Fruit fly (Drosophila melanogaster) whole organism, embryonic: Measurements from ENCODE around the gene Agpat1.

Experiments
- CG14667 ChIP-seq: fragments of 200-800 bp; sonication (Bioruptor generic); IDR thresholded peaks from 2 replicates; pipeline ENCODE4 v1.3.6; 2022; ENCODE audit warnings: missing biosample characterization, missing genetic modification characterization
- CG17359 ChIP-seq: fragments of 200-800 bp; sonication (Bioruptor generic); optimal IDR thresholded peaks from 3 replicates; lab custom pipeline; 2018; ENCODE audit warnings: missing biosample characterization, mild to moderate bottlenecking, missing genetic modification characterization, moderate library complexity
- CHES-1-like ChIP-seq: fragments of 200-800 bp; sonication (Bioruptor generic); optimal IDR thresholded peaks from 2 replicates; lab custom pipeline; 2016; ENCODE audit warnings: missing biosample characterization, missing genetic modification characterization
- Dbx ChIP-seq: fragments of 200-800 bp; sonication (Bioruptor generic); IDR thresholded peaks from 3 replicates; pipeline ENCODE4 v1.3.6; 2022; ENCODE audit warnings: missing biosample characterization, missing genetic modification characterization
- Neu2 ChIP-seq: fragments of 200-800 bp; sonication (Bioruptor generic); optimal IDR thresholded peaks from 3 replicates; lab custom pipeline; 2016; ENCODE audit warnings: missing biosample characterization, missing genetic modification characterization, borderline replicate concordance
- Rx ChIP-seq: fragments of 200-800 bp; sonication (Bioruptor generic); IDR thresholded peaks from 2 replicates; pipeline ENCODE4 v1.3.6; 2022; ENCODE audit warnings: missing biosample characterization, missing genetic modification characterization
- Ssrp ChIP-seq: fragments of 200-800 bp; sonication (Bioruptor generic); optimal IDR thresholded peaks from 2 replicates; lab custom pipeline; 2018; ENCODE audit warnings: missing biosample characterization, mild to moderate bottlenecking, missing genetic modification characterization, moderate library complexity
- ab ChIP-seq: fragments of 200-800 bp; sonication (Bioruptor generic); optimal IDR thresholded peaks from 2 replicates; lab custom pipeline; 2016; ENCODE audit warnings: missing biosample characterization, missing genetic modification characterization
- cg ChIP-seq: fragments of 200-800 bp; sonication (Bioruptor generic); optimal IDR thresholded peaks from 3 replicates; lab custom pipeline; 2019; ENCODE audit warnings: missing biosample characterization, mild to moderate bottlenecking, missing genetic modification characterization, moderate library complexity
- hth ChIP-seq: fragments of >200 bp; optimal IDR thresholded peaks from 2 replicates; lab custom pipeline; 2017; ENCODE audit warnings: inconsistent platforms
- kah ChIP-seq: fragments of 200-800 bp; sonication (Bioruptor generic); optimal IDR thresholded peaks from 2 replicates; lab custom pipeline; 2018; ENCODE audit warnings: missing biosample characterization, mild to moderate bottlenecking, missing genetic modification characterization
- pb ChIP-seq: fragments of 200-800 bp; sonication (Bioruptor generic); optimal IDR thresholded peaks from 3 replicates; lab custom pipeline; 2016; ENCODE audit warnings: missing biosample characterization, missing genetic modification characterization
- tna ChIP-seq: fragments of 200-800 bp; sonication (Bioruptor generic); IDR thresholded peaks from 2 replicates; pipeline ENCODE4 v1.3.6; 2022; ENCODE audit warnings: missing biosample characterization, missing genetic modification characterization; ENCODE audit not compliant: partially characterized antibody
- toy ChIP-seq: fragments of 200-800 bp; sonication (Bioruptor generic); IDR thresholded peaks from 2 replicates; pipeline ENCODE4 v1.3.6; 2022; ENCODE audit warnings: missing biosample characterization, missing genetic modification characterization

DNA sequence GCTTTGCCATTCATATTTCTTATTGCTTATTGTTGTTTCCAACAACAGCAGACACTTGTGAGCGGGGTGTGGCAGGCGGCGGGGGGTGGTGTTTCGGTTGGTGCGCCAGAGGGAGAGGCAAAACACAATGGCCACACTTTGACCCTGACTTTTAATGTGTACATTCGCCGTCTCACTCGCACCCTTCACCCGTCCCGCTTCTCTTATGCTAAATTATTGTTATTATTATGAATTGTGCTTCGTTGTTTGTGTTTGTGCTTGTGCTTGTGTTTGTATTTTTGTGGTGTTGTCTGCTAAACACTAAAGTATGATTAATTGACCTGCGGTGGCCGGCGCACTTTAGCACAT lies 8.7 kb upstream of the Agpat1 start:
- TF ChIP-seq kah (GFP tag; lab: Kevin White, UChicago) = no peak
- no peak for TF ChIP-seq pb (GFP tag; lab: Kevin White, UChicago)
- TF ChIP-seq tna (GFP tag; lab: Robert Waterston, UW) = no peak
- peak; percentile 73 for TF ChIP-seq cg (GFP tag; lab: Kevin White, UChicago)
- TF ChIP-seq Dbx (GFP tag; lab: Robert Waterston, UW) = no peak
- TF ChIP-seq Rx = no peak
- TF ChIP-seq toy (GFP tag; lab: Robert Waterston, UW) = no peak
- no peak for TF ChIP-seq CHES-1-like
- TF ChIP-seq CG17359 (tag; lab: Kevin White, UChicago) = no peak
- no peak for TF ChIP-seq CG14667 (GFP tag; lab: Robert Waterston, UW)
- no peak for TF ChIP-seq hth (lab: Kevin White, UChicago)
- no peak for TF ChIP-seq Ssrp
- no peak for TF ChIP-seq Neu2
- no peak for TF ChIP-seq ab (GFP tag; lab: Kevin White, UChicago)
